Worm (Caenorhabditis elegans) whole organism, young adult: ENCODE results near the gene Y4C6A.4.
"Not testable (repeated sequence)": the region's sequence is repeated elsewhere in the genome, so short reads cannot be mapped to it uniquely, and the experiment has no call there.

Source experiments
- B0019.2 ChIP-seq: fragments of 200-800 bp; sonication (Bioruptor generic); conservative IDR thresholded peaks from 2 replicates; pipeline ENCODE4 v1.3.6; 2022; ENCODE audit warnings: missing genetic modification reagents, missing genetic modification characterization, missing compliant biosample characterization
- B0035.1 ChIP-seq: sonication (generic microtip); optimal IDR thresholded peaks from 2 replicates; lab custom pipeline; 2016; ENCODE audit warnings: missing genetic modification characterization, mild to moderate bottlenecking, missing compliant biosample characterization, missing genotype, missing genetic modification reagents
- C17E4.6 ChIP-seq: fragments of 200-800 bp; sonication (Bioruptor generic); IDR thresholded peaks from 2 replicates; pipeline ENCODE4 v1.3.6; 2022; ENCODE audit warnings: missing genetic modification reagents, missing genetic modification characterization, missing compliant biosample characterization
- F23B12.7 ChIP-seq: sonication (generic microtip); optimal IDR thresholded peaks from 2 replicates; lab custom pipeline; 2017; ENCODE audit warnings: missing genetic modification characterization, mild to moderate bottlenecking, missing compliant biosample characterization, antibody characterized with exemption, moderate library complexity; ENCODE audit not compliant: insufficient read depth
- K12H6.12 ChIP-seq: fragments of 200-800 bp; sonication (Bioruptor generic); optimal IDR thresholded peaks from 2 replicates; lab custom pipeline; 2018; ENCODE audit warnings: mild to moderate bottlenecking, missing genetic modification characterization, missing compliant biosample characterization
- Y53G8AR.9 ChIP-seq: fragments of 200-800 bp; sonication (Bioruptor generic); conservative IDR thresholded peaks from 2 replicates; pipeline ENCODE4 v1.3.6; 2022; ENCODE audit warnings: missing genetic modification reagents, missing genetic modification characterization, missing compliant biosample characterization
- Y79H2A.3 ChIP-seq: fragments of 200-800 bp; sonication (Bioruptor generic); conservative IDR thresholded peaks from 2 replicates; pipeline ENCODE4 v1.3.6; 2022; ENCODE audit warnings: missing genetic modification reagents, missing genetic modification characterization, missing compliant biosample characterization
- ama-1 ChIP-seq, 3 experiments: fragments of 150-350 bp in 1 of 3; sonication (generic microtip) in 2 of 3; optimal IDR thresholded peaks; 2 replicates each; lab custom pipeline; 2014 to 2018; ENCODE audit warnings: missing biosample characterization in 2 of 3, missing genetic modification characterization in 2 of 3, missing genetic modification reagents in 2 of 3
- ceh-100 ChIP-seq: fragments of 200-800 bp; sonication (Bioruptor generic); IDR thresholded peaks from 2 replicates; pipeline ENCODE4 v1.3.6; 2022; ENCODE audit warnings: missing genetic modification reagents, missing genetic modification characterization, missing compliant biosample characterization
- ceh-79 ChIP-seq: sonication (generic microtip); optimal IDR thresholded peaks from 2 replicates; lab custom pipeline; 2017; ENCODE audit warnings: mild to moderate bottlenecking, missing genetic modification characterization, missing compliant biosample characterization
- ceh-91 ChIP-seq: fragments of 200-800 bp; sonication (Bioruptor generic); IDR thresholded peaks from 2 replicates; pipeline ENCODE4 v1.3.6; 2022; ENCODE audit warnings: missing genetic modification reagents, missing genetic modification characterization, missing compliant biosample characterization
- chd-7 ChIP-seq: sonication (generic microtip); optimal IDR thresholded peaks from 2 replicates; lab custom pipeline; 2016; ENCODE audit warnings: mild to moderate bottlenecking, missing genetic modification characterization, moderate library complexity, missing compliant biosample characterization
- die-1 ChIP-seq: sonication (generic microtip); optimal IDR thresholded peaks from 2 replicates; lab custom pipeline; 2016; ENCODE audit warnings: missing genotype, mild to moderate bottlenecking, missing genetic modification characterization, missing compliant biosample characterization
- egl-18 ChIP-seq: fragments of 200-800 bp; sonication (Bioruptor generic); IDR thresholded peaks from 2 replicates; pipeline ENCODE4 v1.3.6; 2022; ENCODE audit warnings: missing genetic modification reagents, missing genetic modification characterization, missing compliant biosample characterization
- ekl-4 ChIP-seq: fragments of 200-800 bp; sonication (Bioruptor generic); IDR thresholded peaks from 2 replicates; pipeline ENCODE4 v1.3.6; 2022; ENCODE audit warnings: missing genetic modification reagents, missing genetic modification characterization, missing compliant biosample characterization
- gei-17 ChIP-seq: fragments of 200-800 bp; sonication (Bioruptor generic); optimal IDR thresholded peaks from 2 replicates; lab custom pipeline; 2018; ENCODE audit warnings: mild to moderate bottlenecking, missing genetic modification characterization, missing compliant biosample characterization
- hlh-12 ChIP-seq: sonication (generic microtip); optimal IDR thresholded peaks from 2 replicates; lab custom pipeline; 2016; ENCODE audit warnings: missing genetic modification characterization, missing compliant biosample characterization
- hlh-26 ChIP-seq: fragments of 200-800 bp; sonication (Bioruptor generic); conservative IDR thresholded peaks from 2 replicates; pipeline ENCODE4 v1.3.6; 2022; ENCODE audit warnings: missing genetic modification reagents, missing genetic modification characterization, missing compliant biosample characterization
- hmg-1.2 ChIP-seq: fragments of 200-800 bp; sonication (Bioruptor generic); IDR thresholded peaks from 2 replicates; pipeline ENCODE4 v1.3.6; 2022; ENCODE audit warnings: missing genetic modification reagents, missing genetic modification characterization, missing compliant biosample characterization
- let-607 ChIP-seq, 2 experiments: fragments of 200-800 bp in 1 of 2; sonication (Bioruptor generic) in 1 of 2; sonication (generic microtip) in 1 of 2; optimal IDR thresholded peaks; 2 replicates each; lab custom pipeline; 2016 to 2018; ENCODE audit warnings: mild to moderate bottlenecking in 2 of 2, missing compliant biosample characterization in 2 of 2, missing genetic modification characterization in 2 of 2, moderate library complexity in 2 of 2, missing genotype in 1 of 2
- lin-26 ChIP-seq: fragments of 200-800 bp; sonication (Bioruptor generic); IDR thresholded peaks from 2 replicates; pipeline ENCODE4 v1.3.6; 2022; ENCODE audit warnings: missing genetic modification reagents, missing genetic modification characterization, missing compliant biosample characterization
- lin-35 ChIP-seq, 3 experiments: fragments of 150-350 bp in 2 of 3; sonication (generic microtip) in 1 of 3; optimal IDR thresholded peaks; 2 replicates each; lab custom pipeline; 2014 to 2018; ENCODE audit warnings: missing biosample characterization in 3 of 3, missing genetic modification characterization in 3 of 3, missing genetic modification reagents in 3 of 3
- lin-40 ChIP-seq: sonication (generic microtip); optimal IDR thresholded peaks from 2 replicates; lab custom pipeline; 2016; ENCODE audit warnings: missing genetic modification characterization, mild to moderate bottlenecking, missing compliant biosample characterization, missing genotype, missing genetic modification reagents
- lir-1 ChIP-seq: fragments of 200-800 bp; sonication (Bioruptor generic); conservative IDR thresholded peaks from 2 replicates; pipeline ENCODE4 v1.3.6; 2022; ENCODE audit warnings: missing genetic modification reagents, missing genetic modification characterization, missing compliant biosample characterization
- lsy-27 ChIP-seq: sonication (generic microtip); optimal IDR thresholded peaks from 2 replicates; lab custom pipeline; 2017; ENCODE audit warnings: missing genetic modification characterization, mild to moderate bottlenecking, missing compliant biosample characterization, antibody characterized with exemption, missing genotype, borderline replicate concordance; ENCODE audit not compliant: insufficient read depth
- madf-6 ChIP-seq: fragments of 200-800 bp; sonication (Bioruptor generic); IDR thresholded peaks from 2 replicates; pipeline ENCODE4 v1.3.6; 2022; ENCODE audit warnings: missing genetic modification reagents, missing genetic modification characterization, missing compliant biosample characterization
- nfyb-1 ChIP-seq: fragments of 200-800 bp; sonication (Bioruptor generic); IDR thresholded peaks from 2 replicates; pipeline ENCODE4 v1.3.6; 2022; ENCODE audit warnings: missing genetic modification reagents, missing genetic modification characterization, missing compliant biosample characterization
- nhr-120 ChIP-seq: fragments of 200-800 bp; sonication (Bioruptor generic); IDR thresholded peaks from 2 replicates; pipeline ENCODE4 v1.3.6; 2022; ENCODE audit warnings: missing genetic modification characterization, missing compliant biosample characterization
- nhr-179 ChIP-seq: sonication (generic microtip); optimal IDR thresholded peaks from 2 replicates; lab custom pipeline; 2016; ENCODE audit warnings: mild to moderate bottlenecking, missing genetic modification characterization, missing compliant biosample characterization
- pbrm-1 ChIP-seq: fragments of 200-800 bp; sonication (Bioruptor generic); IDR thresholded peaks from 2 replicates; pipeline ENCODE4 v1.3.6; 2022; ENCODE audit warnings: missing genetic modification reagents, missing genetic modification characterization, missing compliant biosample characterization
- repo-1 ChIP-seq: sonication (generic microtip); optimal IDR thresholded peaks from 2 replicates; lab custom pipeline; 2017; ENCODE audit warnings: mild to moderate bottlenecking, missing genetic modification characterization, missing compliant biosample characterization
- snpc-3.4 ChIP-seq: sonication (generic microtip); optimal IDR thresholded peaks from 2 replicates; lab custom pipeline; 2017; ENCODE audit warnings: missing genetic modification characterization, mild to moderate bottlenecking, missing compliant biosample characterization, antibody characterized with exemption, moderate library complexity, missing genotype, missing genetic modification reagents
- somi-1 ChIP-seq: fragments of 200-800 bp; sonication (Bioruptor generic); optimal IDR thresholded peaks from 2 replicates; lab custom pipeline; 2018; ENCODE audit warnings: mild to moderate bottlenecking, missing genetic modification characterization, missing compliant biosample characterization
- sptf-2 ChIP-seq: fragments of 200-800 bp; sonication (Bioruptor generic); optimal IDR thresholded peaks from 2 replicates; lab custom pipeline; 2018; ENCODE audit warnings: mild to moderate bottlenecking, missing genetic modification characterization, missing compliant biosample characterization
- tlf-1 ChIP-seq: fragments of 200-800 bp; sonication (Bioruptor generic); optimal IDR thresholded peaks from 2 replicates; lab custom pipeline; 2018; ENCODE audit warnings: mild to moderate bottlenecking, missing genetic modification characterization, missing compliant biosample characterization
- zim-3 ChIP-seq: sonication (generic microtip); optimal IDR thresholded peaks from 2 replicates; lab custom pipeline; 2017; ENCODE audit warnings: mild to moderate bottlenecking, missing genetic modification characterization, moderate library complexity, missing compliant biosample characterization
- ztf-18 ChIP-seq: sonication (generic microtip); optimal IDR thresholded peaks from 2 replicates; lab custom pipeline; 2016; ENCODE audit warnings: missing genotype, mild to moderate bottlenecking, missing genetic modification characterization, missing compliant biosample characterization
- ztf-25 ChIP-seq: fragments of 200-800 bp; sonication (Bioruptor generic); IDR thresholded peaks from 2 replicates; pipeline ENCODE4 v1.3.6; 2022; ENCODE audit warnings: missing genetic modification reagents, missing genetic modification characterization, missing compliant biosample characterization
- ztf-26 ChIP-seq: sonication (generic microtip); optimal IDR thresholded peaks from 2 replicates; lab custom pipeline; 2017; ENCODE audit warnings: missing genetic modification characterization, missing compliant biosample characterization

The Y4C6A.4 gene

DNA sequence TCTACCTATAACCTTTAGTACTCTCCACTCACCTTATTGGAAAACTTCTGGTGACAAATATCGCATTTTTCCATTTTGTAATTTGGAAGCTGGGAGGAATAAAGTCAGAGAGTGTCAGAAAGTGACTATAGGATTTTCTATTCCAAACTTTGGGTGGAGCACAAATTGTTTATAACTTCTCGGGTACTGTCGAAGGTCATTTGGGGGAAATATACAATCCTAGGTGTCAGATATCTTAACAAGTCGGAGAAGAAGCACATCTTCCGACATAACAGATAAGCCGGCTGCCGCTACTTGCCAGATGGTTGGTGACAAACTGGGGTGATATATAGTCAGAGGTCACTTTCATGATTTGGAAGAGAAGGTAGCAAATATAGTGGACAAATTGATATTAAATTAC lies 33.6 kb upstream of the Y4C6A.4 start, which contains the start of gene ehn-3:
Gene ehn-3 (minus strand): TSS at position 101 of the 400 bp plus-strand sequence.
- TF ChIP-seq somi-1 (GFP tag; lab: Kevin White, UChicago) (no peak), lir-1 (GFP tag; lab: Robert Waterston, UW) (no peak), ceh-79 (tag; lab: Kevin White, UChicago) (no peak), lsy-27 (tag; lab: Kevin White, UChicago) (no peak), K12H6.12 (tag; lab: Kevin White, UChicago) (no peak), ztf-26 (tag; lab: Kevin White, UChicago) (no peak), lin-40 (tag; lab: Kevin White, UChicago) (no peak), B0035.1 (tag; lab: Kevin White, UChicago) (no peak)

DNA sequence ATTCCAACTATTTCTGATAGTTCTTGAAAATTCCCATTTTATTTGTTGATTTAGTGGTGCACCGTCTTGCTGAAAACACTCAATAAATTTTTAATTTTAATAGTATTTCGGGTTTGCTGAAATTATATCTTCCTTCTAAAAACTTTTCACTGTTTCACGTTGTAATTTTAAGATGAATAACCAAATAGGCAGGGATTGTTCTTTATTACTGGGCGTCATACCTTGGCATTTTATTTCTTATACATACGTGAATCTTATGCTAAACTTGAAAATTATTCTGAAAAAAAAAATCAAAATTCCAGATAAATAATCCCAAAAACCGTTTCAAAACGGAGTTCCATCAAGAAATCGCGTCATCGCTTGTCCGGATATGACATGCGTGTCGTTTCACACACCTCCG lies 14.1 kb upstream of the Y4C6A.4 start, which contains the start of gene mgl-3:
Gene mgl-3 (plus strand): TSS at position 301 of the 400 bp plus-strand sequence.
- no peak for TF ChIP-seq egl-18 (GFP tag; lab: Robert Waterston, UW)
- TF ChIP-seq ceh-91 = no peak
- no peak for TF ChIP-seq ama-1 (optimal IDR thresholded peaks at IDR 0.05; lab: Kevin White, UChicago)
- TF ChIP-seq ama-1 (GFP tag; optimal IDR thresholded peaks at IDR 0.05; lab: Kevin White, UChicago) = no peak
- TF ChIP-seq hlh-26 (GFP tag; lab: Robert Waterston, UW) = no peak
- TF ChIP-seq pbrm-1 (GFP tag; lab: Robert Waterston, UW) = no peak
- no peak for TF ChIP-seq ztf-18
- TF ChIP-seq nhr-120 (GFP tag; lab: Robert Waterston, UW) = no peak
- no peak for TF ChIP-seq repo-1 (tag; lab: Kevin White, UChicago)
- no peak for TF ChIP-seq die-1 (tag; lab: Kevin White, UChicago)
- TF ChIP-seq, all 124 proteins: peak for 0

- not testable (repeated sequence) for TF ChIP-seq ztf-25 (GFP tag; lab: Robert Waterston, UW); hlh-26 (GFP tag; lab: Robert Waterston, UW); tlf-1
Observed at ce11 chrIV:5455999-5456398, 3.2 kb downstream of the Y4C6A.4 start, which contains the start of gene Y4C6A.3. TSS of gene Y4C6A.3 (minus strand) at chrIV:5456099.

DNA sequence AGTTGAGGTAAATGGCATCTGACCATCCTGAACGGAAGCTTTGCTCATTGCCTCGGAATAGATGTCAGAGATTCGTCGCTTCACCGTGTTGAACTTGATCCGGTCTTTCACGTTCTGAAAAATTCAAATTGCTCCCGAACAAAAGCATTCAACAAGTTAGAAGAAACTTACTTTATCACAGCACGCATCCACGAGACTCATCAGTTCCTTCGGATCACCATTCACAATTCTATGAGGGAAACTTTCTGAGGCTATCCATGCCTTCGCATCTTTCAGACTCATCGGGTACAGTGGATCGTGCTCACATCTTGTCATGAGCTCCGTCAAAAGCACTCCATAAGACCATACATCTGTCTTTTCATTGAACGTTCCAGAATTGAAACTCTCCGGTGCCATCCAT lies 10.1 kb downstream of the Y4C6A.4 start:
- TF ChIP-seq B0019.2 (GFP tag; lab: Robert Waterston, UW) = no peak
- no peak for TF ChIP-seq gei-17
- no peak for TF ChIP-seq ekl-4 (GFP tag; lab: Robert Waterston, UW)
- no peak for TF ChIP-seq Y53G8AR.9 (GFP tag; lab: Robert Waterston, UW)
- TF ChIP-seq ceh-100 (GFP tag; lab: Robert Waterston, UW) = no peak
- no peak for TF ChIP-seq C17E4.6 (GFP tag; lab: Robert Waterston, UW)
- TF ChIP-seq Y79H2A.3 (GFP tag; lab: Robert Waterston, UW) = no peak

DNA sequence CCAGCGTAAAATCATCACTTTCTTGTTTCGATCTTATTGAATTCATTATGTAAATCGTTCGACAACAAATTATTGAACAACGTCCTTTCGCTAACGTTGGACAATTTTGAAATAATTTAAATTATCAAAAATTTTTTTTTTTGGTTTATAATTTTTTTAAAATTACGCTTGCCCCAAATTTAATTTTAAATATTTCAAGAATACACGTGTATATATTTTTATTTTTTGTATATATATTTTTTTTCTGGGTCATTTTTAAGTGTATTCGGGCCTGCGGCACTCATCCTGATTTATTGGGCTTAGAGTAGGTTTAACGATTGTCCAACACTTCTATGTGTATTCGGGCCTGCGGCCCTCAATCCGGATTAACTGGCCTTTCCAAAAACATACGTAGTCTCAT lies 11.6 kb downstream of the Y4C6A.4 start, which contains the start of gene Y52D5A.2:
Gene Y52D5A.2 (minus strand): TSS at position 101 of the 400 bp plus-strand sequence.
- TF ChIP-seq nfyb-1; ztf-25 (GFP tag; lab: Robert Waterston, UW); F23B12.7 (tag; lab: Kevin White, UChicago): not testable (repeated sequence)

- TF ChIP-seq chd-7 (tag; lab: Kevin White, UChicago) (no peak), repo-1 (tag; lab: Kevin White, UChicago) (no peak), nhr-179 (no peak), madf-6 (GFP tag; lab: Robert Waterston, UW) (peak; percentile 98), snpc-3.4 (tag; lab: Kevin White, UChicago) (peak; percentile 91), lin-35 (GFP tag; optimal IDR thresholded peaks at IDR 0.05; lab: Kevin White, UChicago) (peak in 1 of 3 experiments; percentile 82), sptf-2 (GFP tag; lab: Kevin White, UChicago) (no peak), hmg-1.2 (GFP tag; lab: Robert Waterston, UW) (peak; percentile 62), let-607 (tag; optimal IDR thresholded peaks at IDR 0.05; lab: Kevin White, UChicago) (no peak), zim-3 (tag; lab: Kevin White, UChicago) (no peak), hlh-12 (no peak), ceh-91 (peak; percentile 95), lin-26 (GFP tag; lab: Robert Waterston, UW) (no peak)
Observed at ce11 chrIV:5469739-5470138, 17.0 kb downstream of the Y4C6A.4 start, which contains the start of gene rme-2. TSS of gene rme-2 (plus strand) at chrIV:5470026.
